Fruit fly (Drosophila melanogaster) whole organism, embryonic: ENCODE results near the gene SelG.

Source experiments
- BEAF-32 ChIP-seq: fragments of 200-800 bp; sonication (Bioruptor generic); optimal IDR thresholded peaks from 3 replicates; lab custom pipeline; 2017; ENCODE audit warnings: missing biosample characterization, missing genetic modification characterization, mild to moderate bottlenecking, moderate library complexity, missing genetic modification reagents
- CG10321 ChIP-seq: fragments of 200-800 bp; sonication (Bioruptor generic); IDR thresholded peaks from 2 replicates; pipeline ENCODE4 v1.3.6; 2022; ENCODE audit warnings: missing biosample characterization, missing genetic modification characterization
- CG10959 ChIP-seq: fragments of 200-800 bp; sonication (Bioruptor generic); IDR thresholded peaks from 2 replicates; pipeline ENCODE4 v1.3.6; 2022; ENCODE audit warnings: missing biosample characterization, missing genetic modification characterization
- CG12299 ChIP-seq: fragments of 200-800 bp; sonication (Bioruptor generic); optimal IDR thresholded peaks from 2 replicates; lab custom pipeline; 2018; ENCODE audit warnings: missing biosample characterization, mild to moderate bottlenecking, missing genetic modification characterization
- CG12391 ChIP-seq: fragments of 200-800 bp; sonication (Bioruptor generic); optimal IDR thresholded peaks from 3 replicates; lab custom pipeline; 2018; ENCODE audit warnings: missing biosample characterization, mild to moderate bottlenecking, missing genetic modification characterization, moderate library complexity
- CG12659 ChIP-seq: fragments of 200-800 bp; sonication (Bioruptor generic); optimal IDR thresholded peaks from 3 replicates; lab custom pipeline; 2017; ENCODE audit warnings: mild to moderate bottlenecking, missing biosample characterization, missing genetic modification reagents, missing genetic modification characterization
- CG13287 ChIP-seq: fragments of 200-800 bp; sonication (Bioruptor generic); IDR thresholded peaks from 2 replicates; pipeline ENCODE4 v1.3.6; 2022; ENCODE audit warnings: missing biosample characterization, missing genetic modification characterization; ENCODE audit not compliant: partially characterized antibody
- CG13624 ChIP-seq: fragments of 200-800 bp; sonication (Bioruptor generic); optimal IDR thresholded peaks from 2 replicates; lab custom pipeline; 2016; ENCODE audit warnings: missing biosample characterization, missing genetic modification characterization
- CG13775 ChIP-seq: fragments of 200-800 bp; sonication (Bioruptor generic); optimal IDR thresholded peaks from 3 replicates; lab custom pipeline; 2017; ENCODE audit warnings: missing biosample characterization, mild to moderate bottlenecking, missing genetic modification characterization
- CG14965 ChIP-seq: fragments of 200-800 bp; sonication (Bioruptor generic); optimal IDR thresholded peaks from 2 replicates; lab custom pipeline; 2016; ENCODE audit warnings: missing biosample characterization, missing genetic modification characterization, borderline replicate concordance
- CG15514 ChIP-seq: fragments of 200-800 bp; sonication (Bioruptor generic); optimal IDR thresholded peaks from 3 replicates; lab custom pipeline; 2017; ENCODE audit warnings: missing biosample characterization, missing genetic modification characterization, mild to moderate bottlenecking, moderate library complexity, missing genetic modification reagents
- CG16815 ChIP-seq: fragments of 200-800 bp; sonication (Bioruptor generic); optimal IDR thresholded peaks from 3 replicates; lab custom pipeline; 2017; ENCODE audit warnings: missing biosample characterization, mild to moderate bottlenecking, missing genetic modification characterization
- CG1792 ChIP-seq: fragments of 200-800 bp; sonication (Bioruptor generic); optimal IDR thresholded peaks from 2 replicates; lab custom pipeline; 2016; ENCODE audit warnings: missing biosample characterization, missing genetic modification characterization
- CG18476 ChIP-seq: fragments of 200-800 bp; sonication (Bioruptor generic); optimal IDR thresholded peaks from 2 replicates; lab custom pipeline; 2016; ENCODE audit warnings: missing biosample characterization, mild to moderate bottlenecking, missing genetic modification characterization
- CG2116 ChIP-seq: fragments of 200-800 bp; sonication (Bioruptor generic); optimal IDR thresholded peaks from 3 replicates; lab custom pipeline; 2018; ENCODE audit warnings: missing biosample characterization, mild to moderate bottlenecking, missing genetic modification characterization
- CG5953 ChIP-seq: fragments of 200-800 bp; sonication (Bioruptor generic); IDR thresholded peaks from 2 replicates; pipeline ENCODE4 v1.3.6; 2022; ENCODE audit warnings: missing biosample characterization, missing genetic modification characterization
- CG6765 ChIP-seq: fragments of 200-800 bp; sonication (Bioruptor generic); optimal IDR thresholded peaks from 3 replicates; lab custom pipeline; 2017; ENCODE audit warnings: missing biosample characterization, mild to moderate bottlenecking, missing genetic modification characterization
- CG7745 ChIP-seq: fragments of 200-800 bp; sonication (Bioruptor generic); optimal IDR thresholded peaks from 2 replicates; lab custom pipeline; 2018; ENCODE audit warnings: missing biosample characterization, mild to moderate bottlenecking, missing genetic modification characterization, moderate library complexity
- CG7839 ChIP-seq: fragments of 200-800 bp; sonication (Bioruptor generic); optimal IDR thresholded peaks from 3 replicates; lab custom pipeline; 2018; ENCODE audit warnings: missing biosample characterization, mild to moderate bottlenecking, missing genetic modification characterization, moderate library complexity
- Camta ChIP-seq: fragments of 200-800 bp; sonication (Bioruptor generic); optimal IDR thresholded peaks from 2 replicates; lab custom pipeline; 2016; ENCODE audit warnings: missing biosample characterization, missing genetic modification characterization
- Dad ChIP-seq: fragments of 200-800 bp; sonication (Bioruptor generic); optimal IDR thresholded peaks from 3 replicates; lab custom pipeline; 2016; ENCODE audit warnings: missing biosample characterization, missing genetic modification characterization
- Dfd ChIP-seq, 2 experiments: fragments of >200 bp; optimal IDR thresholded peaks; 2 replicates each; lab custom pipeline; 2017; ENCODE audit warnings: missing biosample characterization in 2 of 2, missing genetic modification characterization in 2 of 2
- Dref ChIP-seq: fragments of 200-800 bp; sonication (Bioruptor generic); IDR thresholded peaks from 2 replicates; pipeline ENCODE4 v1.3.6; 2022; ENCODE audit warnings: missing biosample characterization, missing genetic modification characterization
- ERR ChIP-seq: fragments of 200-800 bp; sonication (Bioruptor generic); optimal IDR thresholded peaks from 2 replicates; lab custom pipeline; 2016; ENCODE audit warnings: missing biosample characterization, missing genetic modification characterization
- GATAe ChIP-seq: fragments of 200-800 bp; sonication (Bioruptor generic); conservative IDR thresholded peaks from 2 replicates; pipeline ENCODE4 v1.3.6; 2022; ENCODE audit warnings: missing biosample characterization, missing genetic modification characterization
- HHEX ChIP-seq: fragments of 200-800 bp; sonication (Bioruptor generic); optimal IDR thresholded peaks from 3 replicates; lab custom pipeline; 2017; ENCODE audit warnings: missing biosample characterization, mild to moderate bottlenecking, missing genetic modification characterization, missing genetic modification reagents
- Hr3 ChIP-seq: fragments of 200-800 bp; sonication (Bioruptor generic); optimal IDR thresholded peaks from 3 replicates; lab custom pipeline; 2016; ENCODE audit warnings: missing biosample characterization, missing genetic modification characterization
- Lim3 ChIP-seq: fragments of 200-800 bp; sonication (Bioruptor generic); IDR thresholded peaks from 2 replicates; pipeline ENCODE4 v1.3.6; 2022; ENCODE audit warnings: missing biosample characterization, missing genetic modification characterization
- NFAT ChIP-seq: fragments of 200-800 bp; sonication (Bioruptor generic); IDR thresholded peaks from 2 replicates; pipeline ENCODE4 v1.3.6; 2022; ENCODE audit warnings: missing biosample characterization, missing genetic modification characterization
- NfI ChIP-seq: fragments of 200-800 bp; sonication (Bioruptor generic); optimal IDR thresholded peaks from 3 replicates; lab custom pipeline; 2018; ENCODE audit warnings: missing biosample characterization, mild to moderate bottlenecking, missing genetic modification characterization, moderate library complexity
- Scr ChIP-seq: fragments of 200-800 bp; sonication (Bioruptor generic); IDR thresholded peaks from 2 replicates; pipeline ENCODE4 v1.3.6; 2022; ENCODE audit warnings: missing biosample characterization, missing genetic modification characterization; ENCODE audit not compliant: partially characterized antibody
- Sox102F ChIP-seq: fragments of 200-800 bp; sonication (Bioruptor generic); optimal IDR thresholded peaks from 2 replicates; lab custom pipeline; 2018; ENCODE audit warnings: missing biosample characterization, mild to moderate bottlenecking, missing genetic modification characterization, moderate library complexity
- ap ChIP-seq: fragments of 200-800 bp; sonication (Bioruptor generic); IDR thresholded peaks from 2 replicates; pipeline ENCODE4 v1.3.6; 2022; ENCODE audit warnings: missing biosample characterization, missing genetic modification characterization
- ase ChIP-seq: fragments of 200-800 bp; sonication (Bioruptor generic); IDR thresholded peaks from 3 replicates; pipeline ENCODE4 v1.3.6; 2022; ENCODE audit warnings: missing biosample characterization, missing genetic modification characterization
- dimm ChIP-seq: fragments of 200-800 bp; sonication (Bioruptor generic); IDR thresholded peaks from 2 replicates; pipeline ENCODE4 v1.3.6; 2022; ENCODE audit warnings: missing biosample characterization, missing genetic modification characterization
- emc ChIP-seq: fragments of 200-800 bp; sonication (Bioruptor generic); optimal IDR thresholded peaks from 2 replicates; lab custom pipeline; 2016; ENCODE audit warnings: missing biosample characterization, missing genetic modification characterization
- ems ChIP-seq: fragments of 200-800 bp; sonication (Bioruptor generic); optimal IDR thresholded peaks from 3 replicates; lab custom pipeline; 2016; ENCODE audit warnings: missing biosample characterization, missing genetic modification characterization
- gsb ChIP-seq: fragments of 200-800 bp; sonication (Bioruptor generic); IDR thresholded peaks from 2 replicates; pipeline ENCODE4 v1.3.6; 2022; ENCODE audit warnings: missing biosample characterization, missing genetic modification characterization
- kay ChIP-seq: fragments of 200-800 bp; sonication (Bioruptor generic); optimal IDR thresholded peaks from 2 replicates; lab custom pipeline; 2016; ENCODE audit warnings: missing biosample characterization, missing genetic modification characterization
- ken ChIP-seq: fragments of 200-800 bp; sonication (Bioruptor generic); IDR thresholded peaks from 3 replicates; pipeline ENCODE4 v1.3.6; 2022; ENCODE audit warnings: missing biosample characterization, missing genetic modification characterization
- kni ChIP-seq: fragments of 200-800 bp; sonication (Bioruptor generic); optimal IDR thresholded peaks from 3 replicates; lab custom pipeline; 2017; ENCODE audit warnings: mild to moderate bottlenecking, missing biosample characterization, missing genetic modification reagents, missing genetic modification characterization
- lbe ChIP-seq: fragments of 200-800 bp; sonication (Bioruptor generic); optimal IDR thresholded peaks from 2 replicates; lab custom pipeline; 2016; ENCODE audit warnings: missing biosample characterization, mild to moderate bottlenecking, missing genetic modification characterization
- mld ChIP-seq: fragments of 200-800 bp; sonication (Bioruptor generic); IDR thresholded peaks from 3 replicates; pipeline ENCODE4 v1.3.6; 2022; ENCODE audit warnings: missing biosample characterization, missing genetic modification characterization; ENCODE audit not compliant: partially characterized antibody
- nau ChIP-seq: fragments of 200-800 bp; sonication (Bioruptor generic); optimal IDR thresholded peaks from 3 replicates; lab custom pipeline; 2017; ENCODE audit warnings: missing biosample characterization, mild to moderate bottlenecking, missing genetic modification characterization, missing genetic modification reagents
- nerfin-2 ChIP-seq: fragments of 200-800 bp; sonication (Bioruptor generic); IDR thresholded peaks from 2 replicates; pipeline ENCODE4 v1.3.6; 2022; ENCODE audit warnings: missing biosample characterization, missing genetic modification characterization; ENCODE audit not compliant: partially characterized antibody
- nmo ChIP-seq: fragments of 200-800 bp; sonication (Bioruptor generic); optimal IDR thresholded peaks from 2 replicates; lab custom pipeline; 2018; ENCODE audit warnings: missing biosample characterization, mild to moderate bottlenecking, missing genetic modification characterization, moderate library complexity
- p53 ChIP-seq: fragments of 200-800 bp; sonication (Bioruptor generic); optimal IDR thresholded peaks from 2 replicates; lab custom pipeline; 2016; ENCODE audit warnings: missing biosample characterization, missing genetic modification characterization
- shn ChIP-seq: fragments of 200-800 bp; sonication (Bioruptor generic); optimal IDR thresholded peaks from 3 replicates; lab custom pipeline; 2016; ENCODE audit warnings: missing biosample characterization, missing genetic modification characterization
- zen2 ChIP-seq: fragments of 200-800 bp; sonication (Bioruptor generic); IDR thresholded peaks from 3 replicates; pipeline ENCODE4 v1.3.6; 2022; ENCODE audit warnings: missing biosample characterization, missing genetic modification characterization; ENCODE audit not compliant: partially characterized antibody

SelG gene

dm6 chrX:11915154-11915593 is 28.1 kb downstream of the SelG start (continued):
- TF ChIP-seq shn (GFP tag; lab: Kevin White, UChicago), result no peak
- TF ChIP-seq mld (GFP tag; lab: Robert Waterston, UW), result no peak
- peak; percentile 90 for TF ChIP-seq CG13775 (GFP tag; lab: Kevin White, UChicago)
- peak; percentile 89 for TF ChIP-seq NfI (GFP tag; lab: Kevin White, UChicago)
- TF ChIP-seq Camta (GFP tag; lab: Kevin White, UChicago), result no peak
- TF ChIP-seq Scr (GFP tag; lab: Robert Waterston, UW), result no peak
- TF ChIP-seq CG12299 (tag; lab: Kevin White, UChicago), result peak; percentile 90
- TF ChIP-seq ase (GFP tag; lab: Robert Waterston, UW), result no peak; the same call in none of the 3 replicates
- TF ChIP-seq BEAF-32 (GFP tag; lab: Kevin White, UChicago), result no peak
- peak; percentile 91 for TF ChIP-seq CG12659 (GFP tag; lab: Kevin White, UChicago)
- TF ChIP-seq CG6765 (GFP tag; lab: Kevin White, UChicago), result peak; percentile 84
- peak; percentile 44 for TF ChIP-seq ems (GFP tag; lab: Kevin White, UChicago)
- peak; percentile 74 for TF ChIP-seq gsb (GFP tag; lab: Robert Waterston, UW)
- TF ChIP-seq nerfin-2 (GFP tag; lab: Robert Waterston, UW), result no peak
- peak; percentile 89 for TF ChIP-seq Sox102F (GFP tag; lab: Kevin White, UChicago)
- no peak for TF ChIP-seq CG1792 (GFP tag; lab: Kevin White, UChicago)
- no peak for TF ChIP-seq ERR
- TF ChIP-seq ken (GFP tag; lab: Robert Waterston, UW), result peak; percentile 74; the same call in 2 of the 3 replicates
- TF ChIP-seq HHEX (GFP tag; lab: Kevin White, UChicago), result peak; percentile 86
- TF ChIP-seq Lim3, result peak; percentile 56; the same call in 1 of the 2 replicates
- peak; percentile 82 for TF ChIP-seq ap (GFP tag; lab: Robert Waterston, UW)
- peak; percentile 59 for TF ChIP-seq CG10321 (GFP tag; lab: Robert Waterston, UW)
- TF ChIP-seq CG10959, result peak; percentile 73
- peak; percentile 95 for TF ChIP-seq CG7839 (tag; lab: Kevin White, UChicago)
- TF ChIP-seq kni (GFP tag; lab: Kevin White, UChicago), result peak; percentile 92
- peak; percentile 96 for TF ChIP-seq nmo (GFP tag; lab: Kevin White, UChicago)
- TF ChIP-seq lbe (GFP tag; lab: Kevin White, UChicago), result peak; percentile 65
- TF ChIP-seq CG15514 (GFP tag; lab: Kevin White, UChicago), result peak; percentile 48
- TF ChIP-seq CG13624 (GFP tag; lab: Kevin White, UChicago), result no peak
- peak; percentile 85 for TF ChIP-seq Hr3 (GFP tag; lab: Kevin White, UChicago)
- TF ChIP-seq CG12391 (tag; lab: Kevin White, UChicago), result peak; percentile 92
- TF ChIP-seq CG2116, result peak; percentile 41
- TF ChIP-seq zen2 (GFP tag; lab: Robert Waterston, UW), result no peak
- peak; percentile 47 for TF ChIP-seq GATAe (GFP tag; lab: Robert Waterston, UW)
- peak; percentile 61; the same call in 1 of the 2 replicates for TF ChIP-seq dimm (GFP tag; lab: Robert Waterston, UW)
- TF ChIP-seq nau, result peak; percentile 78
- no peak for TF ChIP-seq CG13287
- no peak for TF ChIP-seq Dad (GFP tag; lab: Kevin White, UChicago)
- no peak for TF ChIP-seq CG14965 (GFP tag; lab: Kevin White, UChicago)
- TF ChIP-seq emc, result no peak
- TF ChIP-seq CG16815 (GFP tag; lab: Kevin White, UChicago), result peak; percentile 89
- no peak for TF ChIP-seq p53
- TF ChIP-seq NFAT (GFP tag; lab: Robert Waterston, UW), result peak; percentile 59
- TF ChIP-seq Dfd (GFP tag; optimal IDR thresholded peaks at IDR 0.05; lab: Kevin White, UChicago), result no peak
- TF ChIP-seq CG7745 (tag; lab: Kevin White, UChicago), result no peak
- TF ChIP-seq CG18476, result peak; percentile 54
- no peak for TF ChIP-seq Dref (GFP tag; lab: Robert Waterston, UW)
- peak; percentile 39; the same call in 1 of the 2 replicates for TF ChIP-seq CG5953 (GFP tag; lab: Robert Waterston, UW)
- peak; percentile 55 for TF ChIP-seq kay (GFP tag; lab: Kevin White, UChicago)
